Worm (Caenorhabditis elegans): Measurements from ENCODE around the gene bkip-1.
A peak's percentile ranks its signal among the peaks of the same experiment; 100 is the strongest.

bkip-1 gene

ce11 chrII:14059767-14060166, 41.3 kb upstream of the bkip-1 start, which contains the start of gene rpb-11:
Gene rpb-11 (plus strand): TSS chrII:14060085.
- no peak for TF ChIP-seq peb-1 (tag; optimal IDR thresholded peaks at IDR 0.05)
- no peak for TF ChIP-seq skn-1 (tag; optimal IDR thresholded peaks at IDR 0.05)
- TF ChIP-seq unc-55 (GFP tag; optimal IDR thresholded peaks at IDR 0.05) = peak; percentile 97
- TF ChIP-seq F13H6.1 (tag; optimal IDR thresholded peaks at IDR 0.05) = peak; percentile 93
- peak; percentile 82 for TF ChIP-seq nhr-129 (tag; optimal IDR thresholded peaks at IDR 0.05)
- no peak for TF ChIP-seq ztf-11 (tag; optimal IDR thresholded peaks at IDR 0.05)
- TF ChIP-seq ztf-1 (GFP tag; conservative IDR thresholded peaks at IDR 0.05) = no peak
- peak; percentile 96 for TF ChIP-seq C34F6.9 (tag; optimal IDR thresholded peaks at IDR 0.05)
- no peak for TF ChIP-seq unc-62 (GFP tag; optimal IDR thresholded peaks at IDR 0.05)
- TF ChIP-seq gmeb-1 (tag; optimal IDR thresholded peaks at IDR 0.05) = peak; percentile 100
- peak; percentile 13 for TF ChIP-seq zag-1 (tag; optimal IDR thresholded peaks at IDR 0.05)
- TF ChIP-seq fos-1 (tag; optimal IDR thresholded peaks at IDR 0.05) = peak; percentile 68
- TF ChIP-seq ama-1 (optimal IDR thresholded peaks at IDR 0.05) = peak; percentile 59
- peak; percentile 96 for TF ChIP-seq lin-13 (GFP tag; optimal IDR thresholded peaks at IDR 0.05)
- peak; percentile 91 for TF ChIP-seq nhr-77 (tag; optimal IDR thresholded peaks at IDR 0.05)
- TF ChIP-seq mab-5 (tag; optimal IDR thresholded peaks at IDR 0.05) = peak; percentile 94
- peak; percentile 84 for TF ChIP-seq egl-27 (tag; optimal IDR thresholded peaks at IDR 0.05)
- peak in 1 of 2 experiments; percentile 43 for TF ChIP-seq mdl-1 (tag; optimal IDR thresholded peaks at IDR 0.05)
- no peak for TF ChIP-seq unc-39 (tag; optimal IDR thresholded peaks at IDR 0.05)
- TF ChIP-seq crh-2 (tag; optimal IDR thresholded peaks at IDR 0.05) = peak; percentile 91
- peak; percentile 56 for TF ChIP-seq ZK546.5 (tag; optimal IDR thresholded peaks at IDR 0.05)
- TF ChIP-seq nhr-237 (tag; optimal IDR thresholded peaks at IDR 0.05) = peak; percentile 74
- no peak for TF ChIP-seq nhr-11 (tag; optimal IDR thresholded peaks at IDR 0.05)
- peak; percentile 92 for TF ChIP-seq sem-4 (tag; optimal IDR thresholded peaks at IDR 0.05)
- TF ChIP-seq ceh-82 (tag; optimal IDR thresholded peaks at IDR 0.05) = peak; percentile 67
- peak; percentile 74 for TF ChIP-seq ztf-4 (tag; optimal IDR thresholded peaks at IDR 0.05)
- TF ChIP-seq ceh-16 (tag; optimal IDR thresholded peaks at IDR 0.05) = peak; percentile 85
- peak; percentile 95 for TF ChIP-seq sma-3 (GFP tag; optimal IDR thresholded peaks at IDR 0.05)
- TF ChIP-seq nhr-10 (tag; optimal IDR thresholded peaks at IDR 0.05) = peak; percentile 78
- peak; percentile 82 for TF ChIP-seq lin-11 (tag; optimal IDR thresholded peaks at IDR 0.05)
- TF ChIP-seq snpc-4 (tag; optimal IDR thresholded peaks at IDR 0.05) = peak; percentile 90
- no peak for TF ChIP-seq alr-1 (tag; optimal IDR thresholded peaks at IDR 0.05)
- no peak for TF ChIP-seq nhr-23 (tag; optimal IDR thresholded peaks at IDR 0.05)
- peak; percentile 91 for TF ChIP-seq nhr-6 (tag; optimal IDR thresholded peaks at IDR 0.05)
- no peak for TF ChIP-seq elt-3 (tag; optimal IDR thresholded peaks at IDR 0.05)
- TF ChIP-seq blmp-1 (tag; optimal IDR thresholded peaks at IDR 0.05; ENCODE audit: insufficient read depth) = peak; percentile 57
- peak; percentile 96 for TF ChIP-seq nhr-25 (tag; optimal IDR thresholded peaks at IDR 0.05)
- TF ChIP-seq lsy-2 (tag; optimal IDR thresholded peaks at IDR 0.05) = peak; percentile 93 to 96
- TF ChIP-seq lin-39 (tag; optimal IDR thresholded peaks at IDR 0.05) = peak; percentile 38
- TF ChIP-seq sma-9 (GFP tag; optimal IDR thresholded peaks at IDR 0.05) = peak; percentile 97
- TF ChIP-seq sma-9 (tag; optimal IDR thresholded peaks at IDR 0.05) = no peak
- no peak for TF ChIP-seq Y55F3AM.14 (GFP tag; optimal IDR thresholded peaks at IDR 0.05)
- TF ChIP-seq mbf-1 (tag; optimal IDR thresholded peaks at IDR 0.05) = no peak
- peak; percentile 28 for TF ChIP-seq dmd-4 (tag; optimal IDR thresholded peaks at IDR 0.05)
- TF ChIP-seq nhr-12 (tag; optimal IDR thresholded peaks at IDR 0.05) = peak; percentile 39
- TF ChIP-seq elt-1 (tag; optimal IDR thresholded peaks at IDR 0.05) = no peak
- TF ChIP-seq aly-2 (tag; optimal IDR thresholded peaks at IDR 0.05) = no peak
- TF ChIP-seq nhr-21 (tag; optimal IDR thresholded peaks at IDR 0.05) = peak; percentile 92
- TF ChIP-seq R02D3.7 (tag; optimal IDR thresholded peaks at IDR 0.05) = peak; percentile 60

All from whole organism, L2 larva.